Worm (Caenorhabditis elegans): ENCODE results near the gene C05E4.15.

Gene C05E4.15

ce11 chrV:761235-761634 lies at the start of gene C05E4.15:
TSS of gene C05E4.15 (minus strand) at chrV:761335.
- TF ChIP-seq madf-10 (tag; optimal IDR thresholded peaks at IDR 0.05) (no peak), unc-130 (GFP tag; optimal IDR thresholded peaks at IDR 0.05) (no peak), B0019.2 (GFP tag; conservative IDR thresholded peaks at IDR 0.05) (no peak), ama-1 (optimal IDR thresholded peaks at IDR 0.05) (no peak), ama-1 (GFP tag; optimal IDR thresholded peaks at IDR 0.05) (no peak), C06A6.2 (GFP tag; conservative IDR thresholded peaks at IDR 0.05) (no peak), gei-17 (GFP tag; optimal IDR thresholded peaks at IDR 0.05) (no peak)

DNA sequence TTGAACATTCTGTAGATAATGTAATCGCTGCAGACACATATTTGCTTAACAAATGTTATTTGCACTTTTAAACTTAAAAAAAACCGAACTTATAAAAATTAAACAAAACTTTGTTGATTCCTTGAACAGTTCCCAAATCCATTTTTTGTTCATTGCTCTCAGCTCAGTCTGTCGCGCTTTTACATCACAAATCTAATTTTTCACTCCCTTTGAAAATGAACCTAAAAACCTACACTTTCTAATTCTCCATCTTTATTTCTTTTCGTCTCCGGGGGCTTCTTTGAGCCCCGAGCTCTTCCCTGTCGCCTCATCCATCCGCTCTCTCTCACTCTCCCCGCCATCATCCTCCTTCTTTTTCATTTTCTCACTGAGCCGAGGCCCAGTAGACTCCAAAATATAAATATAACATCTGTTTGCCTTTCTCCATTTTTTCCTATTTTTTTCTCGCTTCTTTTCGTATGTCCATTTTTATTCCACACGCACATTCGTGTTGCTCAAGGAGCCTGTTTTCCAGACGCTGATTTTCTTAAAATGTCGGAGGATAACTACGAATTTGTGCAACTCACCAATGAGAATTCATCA lies 49.2 kb upstream of the C05E4.15 start, which contains the start of gene R13D11.4:
Gene R13D11.4, plus strand, starts transcription at position 532 of the 582 bp plus-strand sequence.
- TF ChIP-seq F52B5.7 (tag; optimal IDR thresholded peaks at IDR 0.05), result no peak
- TF ChIP-seq unc-130 (GFP tag; optimal IDR thresholded peaks at IDR 0.05), result no peak
- no peak for TF ChIP-seq B0336.3 (GFP tag; IDR thresholded peaks at IDR 0.05)
- TF ChIP-seq Y56A3A.18 (GFP tag; IDR thresholded peaks at IDR 0.05), result no peak
- TF ChIP-seq egrh-3 (GFP tag; IDR thresholded peaks at IDR 0.05), result no peak
- TF ChIP-seq Y53G8AR.9 (GFP tag; conservative IDR thresholded peaks at IDR 0.05), result no peak
- TF ChIP-seq tlf-1 (GFP tag; optimal IDR thresholded peaks at IDR 0.05), result no peak
- no peak for TF ChIP-seq cebp-1 (GFP tag; IDR thresholded peaks at IDR 0.05)
- no peak for TF ChIP-seq cebp-1 (tag; optimal IDR thresholded peaks at IDR 0.05)
- TF ChIP-seq nhr-120 (GFP tag; IDR thresholded peaks at IDR 0.05), result no peak
- no peak for TF ChIP-seq Y53F4B.3 (GFP tag; IDR thresholded peaks at IDR 0.05)

- TF ChIP-seq dox-1 (GFP tag; IDR thresholded peaks at IDR 0.05) (no peak), madf-10 (tag; optimal IDR thresholded peaks at IDR 0.05) (no peak), ama-1 (optimal IDR thresholded peaks at IDR 0.05) (no peak), ama-1 (GFP tag; optimal IDR thresholded peaks at IDR 0.05) (no peak), dpl-1 (GFP tag; optimal IDR thresholded peaks at IDR 0.05) (no peak), ztf-22 (GFP tag; optimal IDR thresholded peaks at IDR 0.05) (no peak)
Measured at ce11 chrV:808260-808659, 47.1 kb upstream of the C05E4.15 start.

- TF ChIP-seq zfh-2 (GFP tag; conservative IDR thresholded peaks at IDR 0.05) (peak; percentile 38; the same call in 1 of the 2 replicates), nhr-120 (GFP tag; IDR thresholded peaks at IDR 0.05) (no peak)
Measured at ce11 chrV:804485-804884, 43.4 kb upstream of the C05E4.15 start, which contains the start of gene nhr-270. TSS of gene nhr-270 (minus strand) at chrV:804741.

- TF ChIP-seq mel-28 (tag; optimal IDR thresholded peaks at IDR 0.05; ENCODE audit: borderline replicate concordance) (no peak), sea-2 (GFP tag; IDR thresholded peaks at IDR 0.05) (no peak), athp-1 (tag; optimal IDR thresholded peaks at IDR 0.05) (no peak), repo-1 (tag; optimal IDR thresholded peaks at IDR 0.05) (no peak), hsf-1 (GFP tag; IDR thresholded peaks at IDR 0.05) (no peak), zim-3 (tag; optimal IDR thresholded peaks at IDR 0.05) (no peak), dox-1 (GFP tag; IDR thresholded peaks at IDR 0.05) (no peak), T07F8.4 (tag; optimal IDR thresholded peaks at IDR 0.05) (no peak)
Measured at ce11 chrV:803472-803871, 42.3 kb upstream of the C05E4.15 start.

DNA sequence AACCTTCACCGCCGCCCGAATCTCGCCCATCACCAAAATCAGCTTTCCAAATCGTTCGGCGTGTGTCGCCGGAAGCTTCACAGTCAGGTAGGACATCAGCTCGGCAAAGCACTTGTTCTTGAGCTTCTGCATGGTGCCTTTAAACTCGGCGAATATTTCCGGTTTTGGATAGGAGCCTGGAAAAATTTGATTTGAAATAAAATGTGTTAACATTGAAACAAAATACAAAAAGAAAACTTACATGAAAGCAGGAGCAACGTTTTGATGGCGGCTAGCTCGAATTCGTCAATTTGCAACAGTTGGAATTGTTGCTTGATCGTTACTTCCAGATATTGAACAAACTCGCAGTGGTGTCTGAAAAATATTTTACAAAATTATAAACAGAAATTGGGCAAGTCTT lies 41.6 kb upstream of the C05E4.15 start:
- TF ChIP-seq ztf-25 (GFP tag; IDR thresholded peaks at IDR 0.05) (no peak), ceh-79 (tag; optimal IDR thresholded peaks at IDR 0.05) (no peak), nfya-1 (tag; optimal IDR thresholded peaks at IDR 0.05; ENCODE audit: borderline replicate concordance, insufficient read depth) (no peak), F37B4.10 (GFP tag; IDR thresholded peaks at IDR 0.05) (no peak), madf-6 (GFP tag; IDR thresholded peaks at IDR 0.05) (no peak), ceh-58 (GFP tag; IDR thresholded peaks at IDR 0.05) (no peak), snpc-3.4 (tag; optimal IDR thresholded peaks at IDR 0.05) (no peak), K11D2.4 (GFP tag; IDR thresholded peaks at IDR 0.05) (no peak), ztf-26 (tag; optimal IDR thresholded peaks at IDR 0.05) (no peak)

Data from whole organism, young adult.